Worm (Caenorhabditis elegans): Measurements from ENCODE around the gene F49H6.5.

ce11 chrV:17064676-17065075 lies 41.6 kb downstream of the F49H6.5 start, which contains the start of gene srh-255:
- no peak for TF ChIP-seq nhr-76 (tag; optimal IDR thresholded peaks at IDR 0.05)
- TF ChIP-seq nhr-28 (tag; optimal IDR thresholded peaks at IDR 0.05): no peak
- no peak for TF ChIP-seq nhr-237 (tag; optimal IDR thresholded peaks at IDR 0.05)
- TF ChIP-seq snpc-4 (tag; optimal IDR thresholded peaks at IDR 0.05): no peak
- TF ChIP-seq lsy-2 (tag; optimal IDR thresholded peaks at IDR 0.05): no peak
- no peak for TF ChIP-seq cnd-1 (tag; optimal IDR thresholded peaks at IDR 0.05)
- no peak for TF ChIP-seq ceh-83 (GFP tag; optimal IDR thresholded peaks at IDR 0.05)
- TF ChIP-seq pha-4 (tag; optimal IDR thresholded peaks at IDR 0.05): no peak
- no peak for TF ChIP-seq flh-1 (GFP tag; optimal IDR thresholded peaks at IDR 0.05)
- no peak for TF ChIP-seq unc-62 (GFP tag; optimal IDR thresholded peaks at IDR 0.05)
- TF ChIP-seq nhr-2 (tag; optimal IDR thresholded peaks at IDR 0.05): no peak
- TF ChIP-seq ztf-11 (tag; optimal IDR thresholded peaks at IDR 0.05): no peak
- TF ChIP-seq nhr-12 (tag; optimal IDR thresholded peaks at IDR 0.05): no peak

All from whole organism, mixed stage, embryonic.